Fruit fly (Drosophila melanogaster) Kc167 (cell line): ENCODE measurements around the gene Sfp96F.

Source experiments
- Myc ChIP-seq: fragments of >200 bp; optimal IDR thresholded peaks from 2 replicates; lab custom pipeline; 2017; ENCODE audit warnings: missing external identifiers
- Sin3A ChIP-seq: fragments of >200 bp; optimal IDR thresholded peaks from 2 replicates; lab custom pipeline; 2018; ENCODE audit warnings: missing external identifiers
- h ChIP-seq: fragments of >200 bp; optimal IDR thresholded peaks from 3 replicates; lab custom pipeline; 2018; ENCODE audit warnings: missing external identifiers
- insv ChIP-seq: fragments of >200 bp; optimal IDR thresholded peaks from 3 replicates; lab custom pipeline; 2018; ENCODE audit warnings: missing external identifiers
- psq ChIP-seq: fragments of >200 bp; optimal IDR thresholded peaks from 2 replicates; lab custom pipeline; 2017; ENCODE audit warnings: missing external identifiers
- ttk ChIP-seq: sonication (Bioruptor generic); optimal IDR thresholded peaks from 2 replicates; lab custom pipeline; 2017; ENCODE audit warnings: missing external identifiers

The Sfp96F gene

DNA sequence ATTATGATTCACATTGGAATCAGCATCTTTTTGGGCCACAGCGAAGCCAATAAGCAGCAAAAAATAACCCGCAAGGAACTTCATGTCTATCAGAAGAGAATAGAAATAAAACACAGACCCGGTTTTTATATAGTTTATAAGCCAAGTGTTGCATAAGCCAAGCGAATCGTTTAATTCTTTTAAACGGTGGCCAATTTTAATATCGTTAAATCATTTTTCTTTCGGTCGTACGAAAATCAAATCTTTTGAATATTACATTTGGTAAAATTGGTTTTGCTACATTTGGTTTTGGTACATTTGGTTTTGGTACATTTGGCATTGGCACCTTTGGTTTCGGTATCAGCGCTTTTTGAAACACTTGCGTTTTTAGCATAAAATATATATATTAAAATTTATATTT, at the start of gene Sfp96F:
TSS of gene Sfp96F (minus strand) at position 101 of the 400 bp plus-strand sequence.
- TF ChIP-seq psq (no peak), Myc (no peak), Sin3A (lab: Kevin White, UChicago) (no peak), insv (no peak), ttk (lab: Kevin White, UChicago) (no peak), h (no peak)

DNA sequence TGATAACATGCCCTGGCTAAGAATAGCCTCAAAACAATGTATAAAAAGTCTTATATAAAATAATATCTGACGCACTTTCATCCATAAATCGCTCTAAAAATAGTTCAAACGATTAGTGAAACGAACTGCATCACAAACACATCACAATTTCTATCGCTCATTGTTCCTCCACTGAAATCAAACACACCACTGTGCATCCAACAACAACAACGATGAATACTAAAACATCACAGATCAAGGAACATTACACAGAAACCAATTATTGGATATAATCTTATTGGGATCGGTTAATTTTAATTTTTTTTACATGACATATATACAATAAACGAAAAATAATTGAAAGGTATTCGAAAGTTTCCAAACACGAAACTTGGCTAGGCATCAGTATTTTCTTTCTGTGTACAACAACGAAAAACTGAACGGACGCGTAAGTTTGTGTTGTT, 49.3 kb upstream of the Sfp96F start:
- TF ChIP-seq insv = no peak
- TF ChIP-seq ttk (lab: Kevin White, UChicago) = no peak
- TF ChIP-seq psq = no peak
- no peak for TF ChIP-seq h
- no peak for TF ChIP-seq Myc
- TF ChIP-seq Sin3A (lab: Kevin White, UChicago) = no peak

dm6 chr3R:25877064-25877463, 47.0 kb upstream of the Sfp96F start:
- TF ChIP-seq ttk (lab: Kevin White, UChicago) = no peak
- TF ChIP-seq h = no peak

- no peak for TF ChIP-seq Sin3A (lab: Kevin White, UChicago)
- no peak for TF ChIP-seq psq
- TF ChIP-seq Myc = no peak
- no peak for TF ChIP-seq h
- TF ChIP-seq ttk (lab: Kevin White, UChicago) = no peak
- TF ChIP-seq insv = no peak
These were observed 46.6 kb upstream of the Sfp96F start for dm6 chr3R:25876639-25877038.

DNA sequence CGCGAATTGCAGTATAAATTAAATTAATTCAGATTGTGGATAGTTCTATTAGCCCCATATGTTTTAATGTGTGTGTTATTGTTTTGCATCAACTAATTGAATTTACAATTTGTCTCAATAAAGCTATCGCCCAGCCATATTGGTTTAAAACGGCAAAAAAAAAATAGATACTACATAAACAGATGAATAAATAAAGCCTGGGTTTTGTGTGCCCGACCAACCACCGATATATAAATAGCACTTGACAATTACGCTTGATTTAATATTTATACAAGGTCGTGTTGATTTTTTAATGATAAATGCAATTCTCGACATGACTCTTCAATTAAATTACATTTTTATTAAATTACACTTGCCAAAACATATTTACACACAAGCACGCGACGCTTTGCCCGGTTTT, 40.4 kb upstream of the Sfp96F start:
- TF ChIP-seq h (no peak), psq (no peak), ttk (lab: Kevin White, UChicago) (no peak), Sin3A (lab: Kevin White, UChicago) (no peak), insv (no peak), Myc (no peak)

- TF ChIP-seq Myc (no peak), ttk (lab: Kevin White, UChicago) (no peak), Sin3A (lab: Kevin White, UChicago) (no peak), insv (no peak), psq (no peak), h (no peak)
These were observed 25.7 kb upstream of the Sfp96F start, which contains the start of gene CG5890 for dm6 chr3R:25855594-25856305. Gene CG5890, plus strand, starts transcription at chr3R:25856154.

DNA sequence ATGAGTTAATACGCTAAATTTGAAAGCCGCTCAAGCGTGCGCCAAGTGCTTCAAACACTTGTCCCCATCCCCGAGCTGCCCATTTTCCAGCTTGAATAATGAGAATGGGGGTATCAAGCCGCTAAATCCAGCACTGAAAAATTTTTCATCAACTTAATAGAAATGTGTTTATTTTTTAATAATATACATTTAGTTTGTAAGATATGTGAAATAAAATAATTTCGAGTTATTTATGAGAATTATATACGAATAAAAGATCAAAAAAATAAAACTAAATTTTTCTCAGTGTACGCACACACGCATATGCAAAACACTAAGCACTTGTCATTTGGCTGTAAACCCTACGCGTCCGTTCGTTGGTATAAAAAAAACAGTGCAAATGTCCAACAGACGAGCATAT, 24.8 kb upstream of the Sfp96F start:
- TF ChIP-seq Sin3A (lab: Kevin White, UChicago) = no peak
- TF ChIP-seq Myc = no peak
- TF ChIP-seq insv = no peak
- TF ChIP-seq ttk (lab: Kevin White, UChicago) = no peak
- no peak for TF ChIP-seq psq
- TF ChIP-seq h = no peak

DNA sequence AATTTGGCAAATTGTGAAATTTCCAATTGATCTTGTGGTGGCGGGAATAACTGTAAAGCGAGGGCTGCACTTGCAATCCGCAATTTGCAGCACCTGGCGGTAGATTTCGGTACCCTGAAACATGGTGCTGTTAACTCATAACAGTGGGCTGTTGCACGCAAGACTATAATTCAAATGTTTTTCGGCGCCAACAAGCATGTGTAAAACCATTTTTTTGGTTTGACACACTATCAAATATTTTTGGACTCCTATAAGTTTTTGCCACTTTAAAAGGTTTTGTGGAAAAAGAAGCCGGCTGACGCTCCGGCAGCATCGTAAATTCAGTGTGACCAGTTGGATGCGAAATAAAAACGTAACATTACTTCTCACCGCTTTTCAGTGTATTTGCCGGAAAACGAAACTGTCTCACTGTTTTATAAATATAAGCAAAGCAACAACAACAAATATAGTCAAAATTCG, 21.2 kb upstream of the Sfp96F start, which contains the start of the genes CG14545 and CG5886:
TSS of gene CG14545 (minus strand) at position 68 of the 459 bp plus-strand sequence.
TSS of gene CG5886 (plus strand) at position 409 of the 459 bp plus-strand sequence.
- no peak for TF ChIP-seq h
- no peak for TF ChIP-seq Sin3A (lab: Kevin White, UChicago)
- no peak for TF ChIP-seq ttk (lab: Kevin White, UChicago)
- no peak for TF ChIP-seq insv
- TF ChIP-seq Myc = no peak
- no peak for TF ChIP-seq psq

dm6 chr3R:25831799-25832280, 1.8 kb upstream of the Sfp96F start, which contains the start of the genes Mst57Da and alpha4GT2:
Gene Mst57Da, minus strand, starts transcription at chr3R:25831899.
Gene alpha4GT2, plus strand, starts transcription at chr3R:25832230.
- TF ChIP-seq ttk (lab: Kevin White, UChicago) = no peak
- no peak for TF ChIP-seq Myc
- no peak for TF ChIP-seq insv
- no peak for TF ChIP-seq h
- TF ChIP-seq Sin3A (lab: Kevin White, UChicago) = no peak
- TF ChIP-seq psq = no peak

dm6 chr3R:25830814-25831213, 786 bp upstream of the Sfp96F start, which contains the start of gene Mst57Db:
Gene Mst57Db, minus strand, starts transcription at chr3R:25830914.
- TF ChIP-seq insv = no peak
- TF ChIP-seq Myc = no peak
- TF ChIP-seq h = no peak
- TF ChIP-seq ttk (lab: Kevin White, UChicago) = no peak
- no peak for TF ChIP-seq psq
- TF ChIP-seq Sin3A (lab: Kevin White, UChicago) = no peak

dm6 chr3R:25829598-25829997, 430 bp downstream of the Sfp96F start, which contains the start of gene Mst57Dc:
Gene Mst57Dc, minus strand, starts transcription at chr3R:25829698.
- TF ChIP-seq h (no peak), insv (no peak), psq (no peak), Myc (no peak), ttk (lab: Kevin White, UChicago) (no peak), Sin3A (lab: Kevin White, UChicago) (no peak)

- TF ChIP-seq Myc = no peak
- TF ChIP-seq h = no peak
- TF ChIP-seq psq = no peak
- no peak for TF ChIP-seq Sin3A (lab: Kevin White, UChicago)
- no peak for TF ChIP-seq insv
- TF ChIP-seq ttk (lab: Kevin White, UChicago) = no peak
These were observed 14.8 kb downstream of the Sfp96F start, which contains the start of gene CG14354 for dm6 chr3R:25815179-25815578. Gene CG14354, plus strand, starts transcription at chr3R:25815479.

DNA sequence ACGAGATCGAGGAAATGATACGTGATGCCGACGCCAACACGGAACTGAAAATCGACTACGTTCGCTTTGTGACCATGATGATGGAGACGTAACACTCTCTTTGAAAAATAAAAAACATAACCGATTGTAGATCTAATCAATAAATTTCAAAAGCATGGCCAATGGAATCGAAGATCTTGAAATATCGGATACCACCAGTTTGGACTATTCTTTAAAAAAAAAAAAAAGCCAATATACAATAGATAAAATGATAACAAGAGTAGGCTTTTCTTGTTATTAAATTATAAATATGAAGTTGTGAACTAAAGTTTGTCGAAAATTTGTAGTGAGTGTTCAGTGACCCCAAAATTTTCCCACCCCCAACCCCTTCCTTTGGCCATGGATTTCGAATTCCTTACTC, 18.4 kb downstream of the Sfp96F start, which contains the start of the genes Acam and CG17770:
TSS of gene Acam (plus strand) at position 301 of the 400 bp plus-strand sequence.
TSS of gene CG17770 (plus strand) at position 301 of the 400 bp plus-strand sequence.
- TF ChIP-seq Myc (no peak), Sin3A (lab: Kevin White, UChicago) (no peak), h (no peak), psq (no peak), insv (no peak), ttk (lab: Kevin White, UChicago) (no peak)
